Worm (Caenorhabditis elegans) whole organism, L4 larva: ENCODE data around the gene popl-5.

Experiments
- D1046.2 ChIP-seq: fragments of 200-800 bp; sonication (Bioruptor generic); IDR thresholded peaks from 2 replicates; pipeline ENCODE4 v1.3.6; 2022; ENCODE audit warnings: missing genetic modification characterization, missing compliant biosample characterization
- F26F4.8 ChIP-seq: fragments of 200-800 bp; sonication (Bioruptor generic); conservative IDR thresholded peaks from 2 replicates; pipeline ENCODE4 v1.3.6; 2022; ENCODE audit warnings: missing genetic modification characterization, missing compliant biosample characterization
- F44E2.7 ChIP-seq: fragments of 200-800 bp; sonication (Bioruptor generic); IDR thresholded peaks from 2 replicates; pipeline ENCODE4 v2.1.2; 2022; ENCODE audit warnings: missing genetic modification characterization, missing compliant biosample characterization
- T20F7.1 ChIP-seq: fragments of 200-800 bp; sonication (Bioruptor generic); optimal IDR thresholded peaks from 2 replicates; lab custom pipeline; 2018; ENCODE audit warnings: mild to moderate bottlenecking, missing genetic modification characterization, missing compliant biosample characterization
- Y48G9A.11 ChIP-seq: fragments of 200-800 bp; sonication (Bioruptor generic); IDR thresholded peaks from 2 replicates; pipeline ENCODE4 v1.3.6; 2022; ENCODE audit warnings: missing genetic modification reagents, missing genetic modification characterization, missing compliant biosample characterization
- Y5F2A.4 ChIP-seq: fragments of 200-800 bp; sonication (Bioruptor generic); optimal IDR thresholded peaks from 2 replicates; lab custom pipeline; 2018; ENCODE audit warnings: mild to moderate bottlenecking, missing genetic modification characterization, missing compliant biosample characterization
- aha-1 ChIP-seq: fragments of 150-350 bp; peaks from one replicate; lab custom pipeline; 2014; ENCODE audit warnings: missing biosample characterization, missing genetic modification characterization
- arid-1 ChIP-seq: fragments of 200-800 bp; sonication (Bioruptor generic); conservative IDR thresholded peaks from 2 replicates; pipeline ENCODE4 v1.3.6; 2022; ENCODE audit warnings: missing genetic modification reagents, missing genetic modification characterization, missing compliant biosample characterization
- attf-4 ChIP-seq: sonication (generic microtip); optimal IDR thresholded peaks from 3 replicates; lab custom pipeline; 2017; ENCODE audit warnings: missing biosample characterization, missing genetic modification characterization
- ceh-20 ChIP-seq: fragments of 200-800 bp; sonication (Bioruptor generic); IDR thresholded peaks from 2 replicates; pipeline ENCODE4 v1.3.6; 2022; ENCODE audit warnings: missing genetic modification reagents, missing genetic modification characterization, missing compliant biosample characterization
- ceh-44 ChIP-seq: fragments of 200-800 bp; sonication (Bioruptor generic); IDR thresholded peaks from 2 replicates; pipeline ENCODE4 v1.3.6; 2022; ENCODE audit warnings: missing genetic modification reagents, missing genetic modification characterization, missing compliant biosample characterization
- daf-19 ChIP-seq: fragments of 200-800 bp; sonication (Bioruptor generic); conservative IDR thresholded peaks from 2 replicates; pipeline ENCODE4 v1.3.6; 2022; ENCODE audit warnings: missing genetic modification characterization, missing compliant biosample characterization
- duxl-1 ChIP-seq: sonication (generic microtip); optimal IDR thresholded peaks from 2 replicates; lab custom pipeline; 2016; ENCODE audit warnings: mild to moderate bottlenecking, missing genetic modification characterization, moderate library complexity, missing compliant biosample characterization; ENCODE audit not compliant: poor library complexity
- egl-27 ChIP-seq: sonication (generic microtip); optimal IDR thresholded peaks from 3 replicates; lab custom pipeline; 2017; ENCODE audit warnings: missing biosample characterization, missing genetic modification reagents, missing genetic modification characterization
- lin-1 ChIP-seq: fragments of 200-800 bp; sonication (Bioruptor generic); IDR thresholded peaks from 2 replicates; pipeline ENCODE4 v1.3.6; 2022; ENCODE audit warnings: missing genetic modification reagents, missing genetic modification characterization, missing compliant biosample characterization
- lin-38 ChIP-seq: fragments of 200-800 bp; sonication (Bioruptor generic); IDR thresholded peaks from 2 replicates; pipeline ENCODE4 v1.3.6; 2022; ENCODE audit warnings: missing genetic modification reagents, missing genetic modification characterization, missing compliant biosample characterization
- lsy-2 ChIP-seq, 2 experiments: fragments of 150-350 bp in 1 of 2; sonication (generic microtip) in 1 of 2; optimal IDR thresholded peaks; 2 replicates each; lab custom pipeline; 2014 to 2017; ENCODE audit warnings: missing biosample characterization in 2 of 2, missing genetic modification characterization in 2 of 2
- madf-5 ChIP-seq, 2 experiments: fragments of 200-800 bp; sonication (Bioruptor generic); IDR thresholded peaks; 2 replicates each; pipeline ENCODE4 v1.3.6; 2022; ENCODE audit warnings: missing compliant biosample characterization in 2 of 2, missing genetic modification characterization in 2 of 2
- madf-9 ChIP-seq: fragments of 200-800 bp; sonication (Bioruptor generic); conservative IDR thresholded peaks from 2 replicates; pipeline ENCODE4 v1.3.6; 2022; ENCODE audit warnings: missing genetic modification reagents, missing genetic modification characterization, missing compliant biosample characterization
- mes-2 ChIP-seq: sonication (generic microtip); optimal IDR thresholded peaks from 2 replicates; lab custom pipeline; 2016; ENCODE audit warnings: missing genotype, mild to moderate bottlenecking, missing genetic modification characterization, missing compliant biosample characterization; ENCODE audit not compliant: poor library complexity, severe bottlenecking
- nhr-102 ChIP-seq: sonication (generic microtip); optimal IDR thresholded peaks from 2 replicates; lab custom pipeline; 2016; ENCODE audit warnings: mild to moderate bottlenecking, missing genetic modification characterization, moderate library complexity, missing compliant biosample characterization
- nhr-76 ChIP-seq: fragments of 150-350 bp; optimal IDR thresholded peaks from 2 replicates; lab custom pipeline; 2014; ENCODE audit warnings: missing biosample characterization, missing genetic modification characterization
- pha-4 ChIP-seq, 2 experiments: fragments of 150-350 bp in 1 of 2; fragments of 200-800 bp in 1 of 2; sonication (Bioruptor generic) in 1 of 2; IDR thresholded peaks in 1 of 2; optimal IDR thresholded peaks in 1 of 2; 2 replicates each; pipeline versions ENCODE4 v1.3.6 to Lab custom; 2014 to 2022; ENCODE audit warnings: missing genetic modification characterization in 2 of 2, missing genetic modification reagents in 2 of 2, missing biosample characterization in 1 of 2, missing compliant biosample characterization in 1 of 2
- php-3 ChIP-seq: fragments of 200-800 bp; sonication (Bioruptor generic); IDR thresholded peaks from 2 replicates; pipeline ENCODE4 v1.3.6; 2022; ENCODE audit warnings: missing genetic modification reagents, missing genetic modification characterization, missing compliant biosample characterization
- set-16 ChIP-seq: fragments of 200-800 bp; sonication (Bioruptor generic); IDR thresholded peaks from 2 replicates; pipeline ENCODE4 v1.3.6; 2022; ENCODE audit warnings: missing genetic modification reagents, missing genetic modification characterization, missing compliant biosample characterization
- snpc-1.2 ChIP-seq: fragments of 200-800 bp; sonication (Bioruptor generic); IDR thresholded peaks from 2 replicates; pipeline ENCODE4 v1.3.6; 2022; ENCODE audit warnings: missing genetic modification reagents, missing genetic modification characterization, missing compliant biosample characterization
- zag-1 ChIP-seq: fragments of 150-350 bp; optimal IDR thresholded peaks from 2 replicates; lab custom pipeline; 2014; ENCODE audit warnings: missing biosample characterization, missing genetic modification characterization
- zfp-3 ChIP-seq: fragments of 200-800 bp; sonication (Bioruptor generic); conservative IDR thresholded peaks from 2 replicates; pipeline ENCODE4 v1.3.6; 2022; ENCODE audit warnings: missing genetic modification reagents, missing genetic modification characterization, missing compliant biosample characterization

Gene popl-5

ce11 chrIII:11478468-11479363 is 8.4 kb downstream of the popl-5 start (continued):
- no peak for TF ChIP-seq zfp-3 (GFP tag; lab: Robert Waterston, UW)

DNA sequence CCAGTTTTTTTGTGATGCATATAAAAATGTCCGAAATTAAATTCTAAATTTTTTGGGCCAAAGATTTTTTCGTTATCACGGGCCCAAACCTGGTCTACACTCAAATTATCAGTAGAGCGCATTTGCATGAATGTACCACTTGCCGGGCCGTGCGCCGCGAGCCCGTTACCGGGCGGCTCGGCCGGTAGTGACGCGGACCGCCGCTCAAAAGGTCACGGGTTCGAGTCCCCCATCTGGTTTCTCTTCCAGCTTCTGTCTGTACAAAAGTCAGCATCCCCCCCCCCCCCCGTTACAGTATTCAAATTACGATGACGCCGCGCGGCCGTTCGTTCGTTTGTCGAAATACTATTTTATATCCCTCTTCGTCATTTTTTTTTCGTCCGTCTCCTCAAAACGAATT is 9.8 kb downstream of the popl-5 start:
- TF ChIP-seq set-16 (GFP tag; lab: Robert Waterston, UW), result peak; percentile 90
- TF ChIP-seq ceh-20, result no peak
- TF ChIP-seq lin-38, result peak; percentile 49

DNA sequence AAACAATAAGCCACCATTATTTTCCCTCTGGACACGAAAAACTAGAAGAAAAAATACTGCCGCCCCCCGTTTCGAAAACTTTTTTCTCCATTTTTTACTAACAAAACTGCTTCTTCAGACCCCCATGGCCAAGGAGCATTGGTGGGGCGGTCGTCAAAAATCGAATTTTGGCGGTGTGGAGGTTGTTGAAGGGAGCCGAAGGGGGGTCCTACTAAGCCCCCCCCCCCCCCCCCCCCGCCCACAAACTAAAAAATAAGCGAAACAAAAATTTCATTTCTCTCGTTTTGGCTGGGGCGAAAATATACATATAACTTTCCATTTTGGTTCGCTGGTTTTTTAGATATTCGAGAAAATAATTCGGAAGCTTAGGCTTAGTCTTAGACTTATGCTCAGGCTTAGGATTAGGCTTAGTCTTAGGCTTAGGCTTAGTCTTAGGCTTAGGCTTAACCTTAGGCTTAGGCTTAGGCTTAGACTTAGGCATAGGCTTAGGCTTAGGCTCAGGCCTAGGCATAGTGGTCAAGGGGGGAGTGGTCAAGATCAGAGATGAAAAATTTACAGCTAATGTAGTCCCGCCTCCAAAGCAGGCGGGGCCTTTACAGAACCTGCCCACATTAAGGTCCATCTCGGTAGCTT is 12.4 kb downstream of the popl-5 start:
- peak; percentile 33; the same call in 1 of the 2 replicates for TF ChIP-seq pha-4 (GFP tag; IDR thresholded peaks at IDR 0.05; lab: Robert Waterston, UW)
- no peak for TF ChIP-seq pha-4 (tag; optimal IDR thresholded peaks at IDR 0.05; lab: Kevin White, UChicago)
- peak; percentile 85 for TF ChIP-seq set-16 (GFP tag; lab: Robert Waterston, UW)
- no peak for TF ChIP-seq snpc-1.2
- no peak for TF ChIP-seq php-3 (GFP tag; lab: Robert Waterston, UW)
- no peak for TF ChIP-seq F44E2.7 (GFP tag; lab: Robert Waterston, UW)
- peak; percentile 87 for TF ChIP-seq aha-1
- no peak for TF ChIP-seq D1046.2 (GFP tag; lab: Robert Waterston, UW)
- TF ChIP-seq F26F4.8 (GFP tag; lab: Robert Waterston, UW), result no peak
- TF ChIP-seq madf-9 (GFP tag; lab: Robert Waterston, UW), result no peak
- no peak for TF ChIP-seq madf-5 (GFP tag; IDR thresholded peaks at IDR 0.05; lab: Robert Waterston, UW)
- TF ChIP-seq, all 104 proteins: peak for 3

DNA sequence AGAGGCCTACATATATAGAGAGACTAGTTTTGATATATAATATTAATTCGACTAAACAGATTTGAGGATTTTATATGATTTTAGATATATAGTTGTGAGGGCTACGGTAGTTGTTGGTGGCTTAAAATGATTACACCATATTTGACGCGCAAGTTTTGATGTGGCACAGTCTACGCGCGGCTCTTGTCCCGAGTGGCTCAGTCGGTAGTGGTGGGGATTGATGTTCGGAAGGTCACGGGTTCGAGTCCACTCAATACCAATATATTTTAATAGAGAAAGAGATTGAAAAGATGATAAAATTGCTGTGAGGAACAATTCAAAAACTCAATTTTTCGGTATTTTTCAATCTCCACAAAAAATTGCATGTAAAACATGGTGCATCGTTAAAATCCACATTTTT is 14.3 kb downstream of the popl-5 start:
- TF ChIP-seq snpc-1.2, result no peak
- no peak for TF ChIP-seq mes-2 (tag; lab: Kevin White, UChicago)
- no peak for TF ChIP-seq duxl-1 (tag; lab: Kevin White, UChicago)
- no peak for TF ChIP-seq attf-4 (tag; lab: Kevin White, UChicago)
- no peak for TF ChIP-seq nhr-76 (tag; lab: Kevin White, UChicago)
- TF ChIP-seq daf-19 (GFP tag; lab: Robert Waterston, UW), result no peak
- TF ChIP-seq nhr-102 (tag; lab: Kevin White, UChicago), result no peak
- no peak for TF ChIP-seq arid-1 (GFP tag; lab: Robert Waterston, UW)
- no peak for TF ChIP-seq lin-1 (GFP tag; lab: Robert Waterston, UW)
- TF ChIP-seq Y48G9A.11, result no peak
- TF ChIP-seq T20F7.1 (GFP tag; lab: Kevin White, UChicago), result no peak
- TF ChIP-seq zag-1 (tag; lab: Kevin White, UChicago), result no peak
- TF ChIP-seq ceh-44, result no peak
- no peak for TF ChIP-seq Y5F2A.4 (GFP tag; lab: Kevin White, UChicago)

- TF ChIP-seq lsy-2 (tag; optimal IDR thresholded peaks at IDR 0.05; lab: Kevin White, UChicago) (peak in 1 of 2 experiments; percentile 5), egl-27 (tag; lab: Kevin White, UChicago) (no peak), lin-38 (peak; percentile 61)
Observed at ce11 chrIII:11471336-11471735, 15.8 kb downstream of the popl-5 start.
